Fruit fly (Drosophila melanogaster): Measurements from ENCODE around the gene CG12236.

The CG12236 gene

DNA sequence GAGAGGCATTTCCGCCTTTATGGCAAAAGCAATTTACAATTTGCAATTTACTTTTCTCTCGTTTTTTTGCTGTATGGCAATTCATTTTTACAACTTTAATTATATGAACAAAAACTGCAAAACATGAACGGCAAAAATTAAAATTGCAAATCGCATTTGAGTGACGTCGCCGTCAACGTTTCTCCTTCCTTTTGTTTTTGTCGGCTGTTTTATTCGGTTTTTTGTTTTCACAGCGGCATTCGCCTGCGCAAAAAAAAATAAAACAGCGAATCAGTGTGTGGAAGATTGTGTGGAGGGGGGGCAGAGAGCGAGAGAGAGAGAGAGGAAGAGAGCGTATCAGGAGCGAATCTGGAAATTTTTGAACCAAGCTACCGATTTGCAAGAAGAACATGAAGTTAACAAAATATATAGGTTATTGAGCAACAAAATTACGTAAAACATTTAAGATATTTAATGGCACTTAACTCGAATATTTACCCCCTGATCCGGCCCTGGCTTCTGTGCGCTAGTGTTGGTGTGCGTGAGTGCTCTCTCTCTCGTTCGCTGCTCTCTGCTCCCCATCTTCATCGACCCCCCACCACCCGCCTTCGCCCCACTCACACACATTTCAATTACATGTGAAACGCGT, 10.7 kb downstream of the CG12236 start (continued):
- TF ChIP-seq Mad (GFP tag; optimal IDR thresholded peaks at IDR 0.05) (peak; percentile 98), Sox100B (GFP tag; optimal IDR thresholded peaks at IDR 0.05) (peak; percentile 95), CG6765 (GFP tag; optimal IDR thresholded peaks at IDR 0.05) (peak; percentile 96), en (GFP tag; optimal IDR thresholded peaks at IDR 0.05) (peak; percentile 97), Dip2 (GFP tag; IDR thresholded peaks at IDR 0.05) (peak; percentile 81), Hr39 (optimal IDR thresholded peaks at IDR 0.05) (no peak), CrebB (tag; optimal IDR thresholded peaks at IDR 0.05) (peak; percentile 99), Doc3 (GFP tag; IDR thresholded peaks at IDR 0.05; ENCODE audit: partially characterized antibody) (no peak), B-H1 (GFP tag; IDR thresholded peaks at IDR 0.05) (peak; percentile 99), ase (GFP tag; IDR thresholded peaks at IDR 0.05) (peak; percentile 99), CG11560 (tag; IDR thresholded peaks at IDR 0.05) (peak; percentile 95), HHEX (GFP tag; optimal IDR thresholded peaks at IDR 0.05) (peak; percentile 99), CG31388 (GFP tag; optimal IDR thresholded peaks at IDR 0.05) (peak; percentile 97), chn (GFP tag; optimal IDR thresholded peaks at IDR 0.05) (peak; percentile 99), Dek (tag; optimal IDR thresholded peaks at IDR 0.05) (peak; percentile 99), dysf (GFP tag; IDR thresholded peaks at IDR 0.05) (peak; percentile 100), HmgD (GFP tag; optimal IDR thresholded peaks at IDR 0.05) (peak; percentile 99), ranshi (GFP tag; IDR thresholded peaks at IDR 0.05) (peak; percentile 100), CG30403 (GFP tag; optimal IDR thresholded peaks at IDR 0.05) (peak; percentile 99), Side (GFP tag; optimal IDR thresholded peaks at IDR 0.05) (peak; percentile 99), H2.0 (GFP tag; IDR thresholded peaks at IDR 0.05) (peak; percentile 99), br (optimal IDR thresholded peaks at IDR 0.05) (no peak), Sry-δ (GFP tag; optimal IDR thresholded peaks at IDR 0.05) (peak; percentile 79), amos (GFP tag; IDR thresholded peaks at IDR 0.05; ENCODE audit: partially characterized antibody) (peak; percentile 86; the same call in 1 of the 2 replicates), Xrp1 (GFP tag; IDR thresholded peaks at IDR 0.05) (peak; percentile 99), CG10654 (GFP tag; optimal IDR thresholded peaks at IDR 0.05) (peak; percentile 98), CG9437 (GFP tag; optimal IDR thresholded peaks at IDR 0.05) (peak; percentile 91), MESR4 (GFP tag; optimal IDR thresholded peaks at IDR 0.05) (peak; percentile 73), stwl (tag; optimal IDR thresholded peaks at IDR 0.05) (peak; percentile 50), CG7839 (tag; optimal IDR thresholded peaks at IDR 0.05) (peak; percentile 99), knrl (GFP tag; IDR thresholded peaks at IDR 0.05; ENCODE audit: partially characterized antibody) (peak; percentile 86), Adf1 (GFP tag; IDR thresholded peaks at IDR 0.05) (peak; percentile 92), Hand (GFP tag; optimal IDR thresholded peaks at IDR 0.05) (peak; percentile 97), pita (GFP tag; optimal IDR thresholded peaks at IDR 0.05) (no peak), ham (GFP tag; IDR thresholded peaks at IDR 0.05) (peak; percentile 98), shn (GFP tag; optimal IDR thresholded peaks at IDR 0.05) (peak; percentile 98), CG12219 (GFP tag; optimal IDR thresholded peaks at IDR 0.05) (peak; percentile 98), Eip74EF (GFP tag; optimal IDR thresholded peaks at IDR 0.05) (peak in 1 of 2 experiments; percentile 97), CG5953 (GFP tag; IDR thresholded peaks at IDR 0.05) (peak; percentile 99), CG4854 (GFP tag; optimal IDR thresholded peaks at IDR 0.05) (peak; percentile 96), sisA (GFP tag; IDR thresholded peaks at IDR 0.05) (peak; percentile 100), ash1 (GFP tag; optimal IDR thresholded peaks at IDR 0.05) (peak; percentile 95), Sox102F (GFP tag; optimal IDR thresholded peaks at IDR 0.05) (peak; percentile 99), CG8388 (GFP tag; optimal IDR thresholded peaks at IDR 0.05) (peak; percentile 96), zfh1 (GFP tag; IDR thresholded peaks at IDR 0.05) (peak; percentile 99), gcm (GFP tag; optimal IDR thresholded peaks at IDR 0.05) (peak; percentile 96), klu (GFP tag; IDR thresholded peaks at IDR 0.05) (peak; percentile 99), CG10321 (GFP tag; IDR thresholded peaks at IDR 0.05) (peak; percentile 88), stc (GFP tag; IDR thresholded peaks at IDR 0.05) (peak; percentile 99), CG12104 (GFP tag; optimal IDR thresholded peaks at IDR 0.05) (peak; percentile 96), Poxn (GFP tag; IDR thresholded peaks at IDR 0.05) (peak; percentile 98)

All from whole organism, embryonic.